Worm (Caenorhabditis elegans) whole organism, early embryonic: ENCODE results near the gene F39E9.14.

Source experiments
- B0310.2 ChIP-seq: sonication (generic microtip); optimal IDR thresholded peaks from 2 replicates; lab custom pipeline; 2016; ENCODE audit warnings: mild to moderate bottlenecking, missing genetic modification characterization, missing compliant biosample characterization
- F13C5.2 ChIP-seq: sonication (generic microtip); optimal IDR thresholded peaks from 2 replicates; lab custom pipeline; 2017; ENCODE audit warnings: mild to moderate bottlenecking, missing genetic modification characterization, inconsistent platforms, missing compliant biosample characterization
- aly-1 ChIP-seq: sonication (generic microtip); optimal IDR thresholded peaks from 2 replicates; lab custom pipeline; 2016; ENCODE audit warnings: missing genetic modification characterization, missing compliant biosample characterization
- ama-1 ChIP-seq: fragments of 150-350 bp; optimal IDR thresholded peaks from 2 replicates; lab custom pipeline; 2014
- ceh-13 ChIP-seq: fragments of 200-800 bp; sonication (Bioruptor generic); optimal IDR thresholded peaks from 2 replicates; lab custom pipeline; 2018; ENCODE audit warnings: mild to moderate bottlenecking, missing genetic modification characterization, missing compliant biosample characterization
- ceh-36 ChIP-seq: sonication (generic microtip); optimal IDR thresholded peaks from 2 replicates; lab custom pipeline; 2016; ENCODE audit warnings: missing genetic modification characterization, inconsistent platforms, missing compliant biosample characterization
- ets-7 ChIP-seq: sonication (generic microtip); optimal IDR thresholded peaks from 2 replicates; lab custom pipeline; 2016; ENCODE audit warnings: missing genotype, missing genetic modification characterization, missing compliant biosample characterization
- flt-1 ChIP-seq: fragments of 200-800 bp; sonication (Bioruptor generic); IDR thresholded peaks from 2 replicates; pipeline ENCODE4 v1.3.6; 2022; ENCODE audit warnings: missing genetic modification characterization, missing compliant biosample characterization
- hmbx-1 ChIP-seq: sonication (generic microtip); optimal IDR thresholded peaks from 2 replicates; lab custom pipeline; 2016; ENCODE audit warnings: mild to moderate bottlenecking, missing genetic modification characterization, missing compliant biosample characterization
- hmg-4 ChIP-seq: fragments of 200-800 bp; sonication (Bioruptor generic); optimal IDR thresholded peaks from 2 replicates; lab custom pipeline; 2018; ENCODE audit warnings: mild to moderate bottlenecking, missing genetic modification characterization, missing compliant biosample characterization
- hnd-1 ChIP-seq: sonication (generic microtip); optimal IDR thresholded peaks from 2 replicates; lab custom pipeline; 2016; ENCODE audit warnings: missing genetic modification characterization, missing compliant biosample characterization
- pes-1 ChIP-seq: fragments of 200-800 bp; sonication (Bioruptor generic); IDR thresholded peaks from 2 replicates; pipeline ENCODE4 v1.3.6; 2022; ENCODE audit warnings: missing genetic modification reagents, missing genetic modification characterization, missing compliant biosample characterization
- scrt-1 ChIP-seq: fragments of 200-800 bp; sonication (Bioruptor generic); IDR thresholded peaks from 2 replicates; pipeline ENCODE4 v1.3.6; 2022; ENCODE audit warnings: missing genetic modification characterization, missing compliant biosample characterization
- sea-1 ChIP-seq: fragments of 200-800 bp; sonication (Bioruptor generic); conservative IDR thresholded peaks from 2 replicates; pipeline ENCODE4 v1.3.6; 2022; ENCODE audit warnings: missing genetic modification characterization, missing compliant biosample characterization
- tbx-11 ChIP-seq: fragments of 200-800 bp; sonication (Bioruptor generic); IDR thresholded peaks from 2 replicates; pipeline ENCODE4 v1.3.6; 2022; ENCODE audit warnings: missing genetic modification characterization, missing compliant biosample characterization
- tbx-37 ChIP-seq: fragments of 200-800 bp; sonication (Bioruptor generic); conservative IDR thresholded peaks from 2 replicates; pipeline ENCODE4 v1.3.6; 2022; ENCODE audit warnings: missing genetic modification reagents, missing genetic modification characterization, missing compliant biosample characterization
- tra-4 ChIP-seq: sonication (generic microtip); optimal IDR thresholded peaks from 2 replicates; lab custom pipeline; 2017; ENCODE audit warnings: missing genetic modification characterization, missing compliant biosample characterization

F39E9.14 gene

DNA sequence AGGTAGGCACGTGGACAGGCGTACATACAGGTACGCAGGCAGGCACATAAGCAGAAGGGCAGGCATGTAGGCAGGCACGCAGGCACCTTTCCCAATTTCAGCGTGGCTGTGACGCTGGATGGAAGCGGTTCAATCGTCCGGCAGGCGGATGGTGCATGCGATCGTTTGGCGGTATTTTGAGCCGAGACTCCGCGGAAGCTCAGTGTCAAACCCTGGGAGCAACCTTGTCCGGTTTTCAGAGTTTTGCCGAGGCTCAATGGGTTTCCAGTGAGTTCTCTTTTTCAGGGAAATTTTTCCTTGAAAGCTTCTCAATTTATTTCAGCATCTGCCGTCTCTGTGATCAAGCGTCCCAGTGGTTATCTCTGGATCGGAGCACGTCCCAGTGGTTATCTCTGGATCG lies 40.2 kb downstream of the F39E9.14 start:
- TF ChIP-seq ceh-13 (no peak), sea-1 (no peak), tbx-11 (no peak), ets-7 (no peak), hmg-4 (GFP tag; lab: Kevin White, UChicago) (no peak), hmbx-1 (no peak), aly-1 (tag; lab: Kevin White, UChicago) (no peak), F13C5.2 (tag; lab: Kevin White, UChicago) (no peak), tra-4 (tag; lab: Kevin White, UChicago) (no peak)

DNA sequence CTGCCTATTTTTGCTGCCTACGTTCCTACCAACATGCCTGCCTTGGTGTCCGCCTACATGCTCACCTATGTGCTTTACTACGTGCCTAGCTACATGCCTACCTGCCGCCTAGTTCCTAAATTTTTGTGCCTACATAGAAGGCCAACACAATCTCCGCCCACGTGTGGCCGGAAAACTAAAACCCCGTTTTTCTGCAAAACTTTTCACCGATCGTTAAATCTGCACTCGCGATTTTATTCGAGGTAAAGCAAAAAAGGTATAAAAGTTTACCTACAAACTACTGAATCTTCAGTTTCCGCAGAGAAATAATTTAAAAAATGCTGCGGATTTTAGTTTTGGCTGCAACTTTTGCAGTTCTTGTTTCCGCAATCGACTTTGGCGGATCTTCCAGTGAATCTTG lies 41.0 kb downstream of the F39E9.14 start, which contains the start of gene clec-124:
Gene clec-124, plus strand, starts transcription at position 301 of the 400 bp plus-strand sequence.
- TF ChIP-seq F13C5.2 (tag; lab: Kevin White, UChicago) (no peak), hmbx-1 (no peak), pes-1 (no peak), ama-1 (lab: Kevin White, UChicago) (no peak), ceh-36 (tag; lab: Kevin White, UChicago) (no peak), ets-7 (no peak), hmg-4 (GFP tag; lab: Kevin White, UChicago) (no peak), tra-4 (tag; lab: Kevin White, UChicago) (no peak)

DNA sequence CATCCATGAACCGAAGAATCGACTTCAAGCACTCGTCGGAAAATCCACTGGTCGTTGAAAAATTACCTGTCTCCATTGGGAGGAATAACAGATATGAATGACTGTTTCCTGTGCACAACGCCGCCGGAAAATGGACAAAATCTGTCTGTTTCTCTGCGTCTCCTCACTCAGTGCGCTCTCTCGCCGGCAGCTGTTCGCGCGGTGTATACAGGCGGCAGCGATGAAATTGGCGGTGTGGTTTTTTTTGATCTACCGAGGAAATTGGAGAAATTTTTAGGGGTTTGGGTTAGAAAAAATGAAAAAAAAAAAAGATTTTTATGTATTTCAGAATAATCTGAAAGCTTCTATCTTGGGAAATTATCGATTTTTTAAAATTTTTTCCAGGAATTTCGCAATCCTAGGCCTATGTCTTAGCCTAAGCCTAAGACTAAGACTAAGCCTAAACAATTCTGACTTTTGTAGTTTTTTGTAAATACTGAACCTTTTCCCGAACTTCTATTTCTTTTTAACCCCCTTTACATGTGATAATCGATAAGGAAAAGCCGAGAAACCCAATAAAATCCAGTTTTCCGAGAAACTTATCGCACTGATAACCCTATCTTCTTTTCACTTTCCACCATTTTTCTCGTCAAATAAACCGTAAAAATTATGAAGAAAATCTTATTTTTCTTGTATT lies 42.3 kb downstream of the F39E9.14 start, which contains the start of the genes fbxc-50 and C17F4.2:
Gene fbxc-50, minus strand, starts transcription at position 81 of the 676 bp plus-strand sequence.
Gene C17F4.2, plus strand, starts transcription at position 626 of the 676 bp plus-strand sequence.
- TF ChIP-seq sea-1 (no peak), F13C5.2 (tag; lab: Kevin White, UChicago) (no peak), hmbx-1 (no peak), ets-7 (no peak), B0310.2 (tag; lab: Kevin White, UChicago) (no peak), ceh-36 (tag; lab: Kevin White, UChicago) (no peak)

DNA sequence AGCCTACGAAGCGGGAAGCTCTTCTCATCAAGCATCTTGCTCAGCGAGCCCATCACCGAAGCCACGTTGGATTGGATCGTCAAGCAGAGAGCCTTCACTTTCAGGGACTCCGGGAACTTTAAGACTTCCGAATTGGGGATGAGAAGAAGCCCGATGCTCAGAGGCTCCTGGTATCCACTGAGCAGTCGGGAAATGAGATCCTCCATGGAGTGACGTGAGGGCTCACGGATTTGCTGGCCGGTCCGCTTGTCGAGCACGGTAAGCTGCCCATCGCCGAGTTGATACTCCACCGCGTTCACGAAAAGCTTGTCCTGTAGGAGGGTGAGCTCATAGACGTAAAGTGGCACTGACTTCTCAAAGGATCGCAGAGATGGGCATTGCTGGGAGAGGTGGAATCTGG lies 42.9 kb downstream of the F39E9.14 start:
- TF ChIP-seq sea-1: no peak
- no peak for TF ChIP-seq ets-7
- TF ChIP-seq pes-1: no peak

DNA sequence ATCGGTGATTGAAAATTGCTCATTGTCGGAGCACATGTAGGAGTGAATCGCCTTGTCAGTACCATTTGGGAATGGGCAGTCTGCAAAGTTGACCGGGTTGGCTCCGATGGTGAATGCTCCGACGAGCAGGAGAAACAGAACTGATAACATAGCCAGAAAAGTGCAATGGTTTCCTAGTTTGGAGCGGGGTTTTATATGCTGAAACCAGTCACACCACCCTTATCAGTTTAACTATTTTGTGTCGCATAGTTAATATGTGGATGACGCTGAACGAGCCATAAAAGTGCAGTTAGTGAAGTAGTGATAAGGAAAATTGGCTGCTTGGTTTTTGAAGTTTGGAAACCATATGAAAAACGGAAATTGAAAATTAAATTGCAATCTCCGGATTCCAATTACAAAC lies 44.6 kb downstream of the F39E9.14 start, which contains the start of gene C17F4.7:
Gene C17F4.7, minus strand, starts transcription at position 180 of the 400 bp plus-strand sequence.
- TF ChIP-seq B0310.2 (tag; lab: Kevin White, UChicago) (no peak), ama-1 (lab: Kevin White, UChicago) (no peak), ets-7 (no peak), pes-1 (no peak), hmg-4 (GFP tag; lab: Kevin White, UChicago) (no peak), F13C5.2 (tag; lab: Kevin White, UChicago) (no peak), tbx-11 (no peak), tra-4 (tag; lab: Kevin White, UChicago) (no peak)

DNA sequence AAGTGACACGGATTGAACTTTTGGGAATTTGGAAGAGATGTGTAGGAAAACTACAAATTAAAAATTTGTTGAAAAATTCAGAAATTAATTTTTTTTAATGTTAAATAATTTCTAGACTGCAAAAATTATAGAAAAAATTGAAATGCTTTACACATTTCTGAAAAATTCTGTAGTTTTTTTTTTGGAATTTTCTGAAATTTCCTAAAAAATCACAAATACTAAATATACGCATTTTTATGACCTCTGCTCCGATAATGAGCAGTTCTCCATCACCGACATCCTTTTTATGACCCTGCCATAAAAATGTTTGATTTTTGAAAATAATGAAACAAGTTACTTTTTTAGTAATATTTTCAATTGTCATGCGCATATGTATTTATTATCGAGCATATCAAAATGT lies 45.7 kb downstream of the F39E9.14 start:
- TF ChIP-seq B0310.2 (tag; lab: Kevin White, UChicago) (no peak), tra-4 (tag; lab: Kevin White, UChicago) (no peak), F13C5.2 (tag; lab: Kevin White, UChicago) (no peak), tbx-11 (no peak), pes-1 (no peak), tbx-37 (GFP tag; lab: Robert Waterston, UW) (no peak), ceh-36 (tag; lab: Kevin White, UChicago) (no peak), flt-1 (GFP tag; lab: Robert Waterston, UW) (no peak), aly-1 (tag; lab: Kevin White, UChicago) (no peak), hmg-4 (GFP tag; lab: Kevin White, UChicago) (no peak)

DNA sequence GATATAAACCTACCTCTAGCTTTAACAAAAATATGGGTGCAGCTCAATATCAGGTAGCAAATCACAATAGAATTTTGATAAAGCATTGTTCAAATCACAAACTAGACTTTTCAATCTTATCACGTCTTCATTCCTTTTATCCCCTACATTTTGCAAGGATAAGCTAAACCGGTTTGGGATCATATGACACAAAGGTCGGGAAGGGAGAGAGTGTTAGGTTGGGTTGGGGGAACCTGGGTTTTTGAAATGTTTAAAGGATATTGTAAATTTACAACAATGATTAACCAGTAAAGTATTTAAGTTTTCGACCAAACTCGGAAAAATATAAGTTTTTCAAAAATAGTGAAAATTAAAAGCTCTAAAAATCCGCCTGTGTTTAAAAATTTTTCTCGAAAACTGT lies 46.4 kb downstream of the F39E9.14 start, which contains the start of gene C17F4.12:
Gene C17F4.12, minus strand, starts transcription at position 101 of the 400 bp plus-strand sequence.
- no peak for TF ChIP-seq hmbx-1
- TF ChIP-seq hnd-1 (tag; lab: Kevin White, UChicago): no peak
- TF ChIP-seq sea-1: no peak
- no peak for TF ChIP-seq hmg-4 (GFP tag; lab: Kevin White, UChicago)
- TF ChIP-seq flt-1 (GFP tag; lab: Robert Waterston, UW): no peak
- TF ChIP-seq scrt-1 (GFP tag; lab: Robert Waterston, UW): no peak
- TF ChIP-seq tbx-11: no peak
- no peak for TF ChIP-seq B0310.2 (tag; lab: Kevin White, UChicago)
- TF ChIP-seq ceh-36 (tag; lab: Kevin White, UChicago): no peak
- no peak for TF ChIP-seq tbx-37 (GFP tag; lab: Robert Waterston, UW)
- no peak for TF ChIP-seq aly-1 (tag; lab: Kevin White, UChicago)
- TF ChIP-seq tra-4 (tag; lab: Kevin White, UChicago): no peak
- no peak for TF ChIP-seq ama-1 (lab: Kevin White, UChicago)
- TF ChIP-seq ceh-13: no peak
- no peak for TF ChIP-seq F13C5.2 (tag; lab: Kevin White, UChicago)
- TF ChIP-seq ets-7: no peak
- TF ChIP-seq pes-1: no peak

DNA sequence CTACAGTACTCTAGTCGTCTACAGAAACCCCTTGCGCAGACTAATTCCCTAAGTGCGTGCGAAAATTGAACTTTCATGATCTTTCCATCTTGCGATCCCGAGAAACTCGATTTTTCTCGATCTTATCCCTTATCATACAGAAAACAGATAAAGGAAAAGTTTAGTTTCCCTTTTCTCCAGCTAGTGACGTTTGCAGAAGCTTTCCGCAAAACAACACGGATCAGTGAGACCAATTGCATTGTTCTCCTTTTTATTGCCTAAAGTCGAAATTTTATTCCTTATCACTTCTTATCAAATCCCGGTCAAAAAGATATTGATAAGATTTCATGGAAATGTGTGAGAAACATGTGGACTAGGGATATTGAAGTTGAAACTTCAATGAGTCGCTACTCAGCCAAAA lies 48.6 kb downstream of the F39E9.14 start:
- no peak for TF ChIP-seq scrt-1 (GFP tag; lab: Robert Waterston, UW)
- TF ChIP-seq flt-1 (GFP tag; lab: Robert Waterston, UW): no peak
- TF ChIP-seq tbx-11: no peak
- TF ChIP-seq B0310.2 (tag; lab: Kevin White, UChicago): no peak
- no peak for TF ChIP-seq tra-4 (tag; lab: Kevin White, UChicago)
- TF ChIP-seq pes-1: no peak
- TF ChIP-seq sea-1: no peak
- no peak for TF ChIP-seq ets-7
- TF ChIP-seq tbx-37 (GFP tag; lab: Robert Waterston, UW): no peak
- TF ChIP-seq ama-1 (lab: Kevin White, UChicago): no peak
- TF ChIP-seq aly-1 (tag; lab: Kevin White, UChicago): no peak
- no peak for TF ChIP-seq hmg-4 (GFP tag; lab: Kevin White, UChicago)
- no peak for TF ChIP-seq hnd-1 (tag; lab: Kevin White, UChicago)
- no peak for TF ChIP-seq ceh-36 (tag; lab: Kevin White, UChicago)
